Fruit fly (Drosophila melanogaster): ENCODE results near the gene CG4686.

DNA sequence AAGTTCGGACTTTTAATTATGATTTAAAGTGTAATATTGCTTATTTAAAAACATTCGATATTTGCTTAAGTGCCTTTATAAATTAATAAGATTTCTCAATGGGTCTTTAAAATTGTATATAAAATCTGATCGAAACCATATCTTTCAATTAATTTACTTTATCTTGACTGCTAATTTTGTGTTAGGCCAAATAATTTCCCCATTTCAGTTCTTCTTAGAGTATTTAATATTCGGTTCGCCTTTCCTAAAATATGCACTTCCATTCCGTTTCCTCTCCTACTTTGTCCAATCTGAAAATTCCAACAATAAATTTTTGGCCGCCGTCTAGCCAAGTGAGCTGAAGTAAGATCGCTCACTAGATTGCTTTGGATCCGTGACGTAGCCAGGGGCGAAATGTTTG, 39.8 kb upstream of the CG4686 start:
- no peak for TF ChIP-seq h (GFP tag; optimal IDR thresholded peaks at IDR 0.05)
- TF ChIP-seq usp (GFP tag; optimal IDR thresholded peaks at IDR 0.05) = no peak
- no peak for TF ChIP-seq psq (GFP tag; optimal IDR thresholded peaks at IDR 0.05)
- no peak for TF ChIP-seq Myc (optimal IDR thresholded peaks at IDR 0.05)
- no peak for TF ChIP-seq Abd-B (GFP tag; optimal IDR thresholded peaks at IDR 0.05)
- no peak for TF ChIP-seq fru (GFP tag; optimal IDR thresholded peaks at IDR 0.05)
- TF ChIP-seq N (GFP tag; optimal IDR thresholded peaks at IDR 0.05) = no peak

Data from whole organism, wandering third instar larva.